Fruit fly (Drosophila melanogaster) whole organism, wandering third instar larva: ENCODE data around the gene CG3655.

Experiments
- Abd-B ChIP-seq: fragments of >200 bp; optimal IDR thresholded peaks from 2 replicates; lab custom pipeline; 2017; ENCODE audit warnings: missing biosample characterization, missing genetic modification characterization
- Hr83 ChIP-seq: fragments of 200-300 bp; sonication (Bioruptor generic); optimal IDR thresholded peaks from 2 replicates; lab custom pipeline; 2016; ENCODE audit warnings: missing biosample characterization, mild to moderate bottlenecking, missing genetic modification characterization, moderate library complexity; ENCODE audit not compliant: poor library complexity, severe bottlenecking
- rgr ChIP-seq: fragments of 200-800 bp; sonication (Bioruptor generic); optimal IDR thresholded peaks from 3 replicates; lab custom pipeline; 2016; ENCODE audit warnings: missing biosample characterization, mild to moderate bottlenecking, missing genetic modification characterization
- tai ChIP-seq: sonication (Bioruptor generic); optimal IDR thresholded peaks from 2 replicates; lab custom pipeline; 2016; ENCODE audit warnings: missing biosample characterization, missing genetic modification characterization

- no peak for TF ChIP-seq Hr83 (GFP tag; lab: Kevin White, UChicago)
- no peak for TF ChIP-seq tai (GFP tag; lab: Kevin White, UChicago)
- peak; percentile 11 for TF ChIP-seq rgr (GFP tag; lab: Kevin White, UChicago)
- TF ChIP-seq Abd-B (GFP tag; lab: Kevin White, UChicago) = no peak
These were observed 108.2 kb downstream of the CG3655 start, which contains the start of the genes CG32814, CG11638 and CG3021 for dm6 chrX:1026511-1026910.
